Worm (Caenorhabditis elegans) whole organism, L3 larva: ENCODE results near the gene aat-8.

ENCODE experiments used
- ZK546.5 ChIP-seq: sonication (generic microtip); optimal IDR thresholded peaks from 2 replicates; lab custom pipeline; 2017; ENCODE audit warnings: missing biosample characterization, missing genetic modification characterization
- ceh-16 ChIP-seq: sonication (generic microtip); optimal IDR thresholded peaks from 2 replicates; lab custom pipeline; 2017; ENCODE audit warnings: missing biosample characterization, missing genetic modification characterization
- ceh-82 ChIP-seq: fragments of 150-350 bp; optimal IDR thresholded peaks from 2 replicates; lab custom pipeline; 2014; ENCODE audit warnings: missing biosample characterization, missing genetic modification characterization
- egl-27 ChIP-seq: sonication (generic microtip); optimal IDR thresholded peaks from 4 replicates; lab custom pipeline; 2017; ENCODE audit warnings: missing biosample characterization, missing genetic modification reagents, missing genetic modification characterization
- lin-15B ChIP-seq: fragments of 150-350 bp; optimal IDR thresholded peaks from 2 replicates; lab custom pipeline; 2014; ENCODE audit warnings: missing biosample characterization, missing genetic modification characterization
- mdl-1 ChIP-seq: fragments of 150-350 bp; optimal IDR thresholded peaks from 2 replicates; lab custom pipeline; 2014; ENCODE audit warnings: missing biosample characterization, missing genetic modification characterization
- nhr-12 ChIP-seq: fragments of 150-350 bp; optimal IDR thresholded peaks from 2 replicates; lab custom pipeline; 2014; ENCODE audit warnings: missing biosample characterization, missing genetic modification characterization
- nhr-67 ChIP-seq: fragments of 150-350 bp; optimal IDR thresholded peaks from 2 replicates; lab custom pipeline; 2014; ENCODE audit warnings: missing biosample characterization, missing genetic modification characterization
- pha-4 ChIP-seq: fragments of 150-350 bp; optimal IDR thresholded peaks from 2 replicates; lab custom pipeline; 2014; ENCODE audit warnings: missing biosample characterization, missing genetic modification reagents, missing genetic modification characterization
- pqm-1 ChIP-seq: fragments of 150-350 bp; optimal IDR thresholded peaks from 2 replicates; lab custom pipeline; 2017; ENCODE audit warnings: missing biosample characterization, missing genetic modification characterization, inconsistent platforms
- snpc-4 ChIP-seq: fragments of 150-350 bp; optimal IDR thresholded peaks from 2 replicates; lab custom pipeline; 2014; ENCODE audit warnings: missing biosample characterization, missing genetic modification characterization
- unc-39 ChIP-seq: sonication (generic microtip); optimal IDR thresholded peaks from 4 replicates; lab custom pipeline; 2017; ENCODE audit warnings: missing biosample characterization, missing genetic modification characterization
- zag-1 ChIP-seq: fragments of 150-350 bp; optimal IDR thresholded peaks from 2 replicates; lab custom pipeline; 2014; ENCODE audit warnings: missing biosample characterization, missing genetic modification characterization

ce11 chrIV:3844004-3844403, 20.8 kb downstream of the aat-8 start:
- TF ChIP-seq nhr-12 (tag; lab: Kevin White, UChicago) (no peak), snpc-4 (tag; lab: Kevin White, UChicago) (no peak), ZK546.5 (tag; lab: Kevin White, UChicago) (no peak), egl-27 (tag; lab: Kevin White, UChicago) (no peak), mdl-1 (tag; lab: Kevin White, UChicago) (no peak), lin-15B (no peak), zag-1 (tag; lab: Kevin White, UChicago) (no peak), nhr-67 (tag; lab: Kevin White, UChicago) (no peak), unc-39 (tag; lab: Kevin White, UChicago) (no peak), pha-4 (no peak), pqm-1 (tag; lab: Kevin White, UChicago) (no peak), ceh-82 (tag; lab: Kevin White, UChicago) (no peak), ceh-16 (tag; lab: Kevin White, UChicago) (no peak)
